1 fruit fly cellular context compared by ENCODE assay signal in the genomic region with DNA sequence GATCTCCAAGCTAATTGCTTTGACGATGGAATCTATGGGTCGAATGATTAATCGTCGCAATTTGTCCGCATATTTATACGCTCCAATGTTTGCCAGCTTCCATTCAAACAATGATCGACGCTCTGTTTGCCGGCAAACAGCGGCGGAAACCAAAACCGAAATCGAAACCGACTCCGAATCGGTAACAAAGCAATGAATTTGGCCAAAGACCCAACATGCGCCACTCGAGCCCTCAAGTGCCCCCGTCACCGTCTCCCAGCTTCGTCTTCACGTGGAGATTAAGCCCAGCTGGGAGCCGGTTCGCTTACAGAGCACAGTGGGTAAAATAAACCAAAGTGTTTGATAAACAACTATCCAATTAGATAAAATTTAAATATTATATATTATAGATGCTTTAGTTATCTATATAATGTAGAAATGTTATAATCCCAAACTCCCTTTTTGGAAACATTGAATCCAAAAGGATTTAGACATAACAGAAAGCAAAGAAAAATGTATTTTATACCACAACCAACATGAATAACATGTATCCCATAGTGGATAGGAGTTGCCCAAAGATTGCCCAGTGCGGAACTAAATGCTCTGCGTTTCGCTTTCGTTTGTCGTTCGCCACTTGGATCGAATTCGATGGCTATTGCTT.
TF ChIP-seq lines count a peak whose summit lies in the region.

A gene (minus strand): TSS at position 51 of the 640 bp plus-strand sequence.

TF ChIP-seq in whole organism, embryonic, 481 proteins besides CTCF, POLR2A, EP300 and RAD21 (continued from another document):
- TF ChIP-seq Eip74EF (GFP tag; optimal IDR thresholded peaks at IDR 0.05; lab: Kevin White, UChicago) = peak in 1 of 2 experiments; percentile 69
- TF ChIP-seq lmd (GFP tag; IDR thresholded peaks at IDR 0.05; lab: Robert Waterston, UW) = peak; percentile 35; the same call in 1 of the 2 replicates
- TF ChIP-seq Nf-YC (tag; optimal IDR thresholded peaks at IDR 0.05; lab: Kevin White, UChicago) = peak; percentile 25
- no peak for TF ChIP-seq H2.0 (GFP tag; IDR thresholded peaks at IDR 0.05; lab: Robert Waterston, UW)
- no peak for TF ChIP-seq Hand (GFP tag; optimal IDR thresholded peaks at IDR 0.05; lab: Kevin White, UChicago)
- 0 out of 2 replicates have a peak, but pooled peaks have one; percentile 9 for TF ChIP-seq CG7372 (GFP tag; IDR thresholded peaks at IDR 0.05; lab: Robert Waterston, UW)
- no peak for TF ChIP-seq CG2875 (GFP tag; optimal IDR thresholded peaks at IDR 0.05; lab: Kevin White, UChicago)
- 0 out of 2 replicates have a peak, but pooled peaks have one; percentile 12 for TF ChIP-seq al (GFP tag; IDR thresholded peaks at IDR 0.05; lab: Robert Waterston, UW)
- TF ChIP-seq dpn (GFP tag; optimal IDR thresholded peaks at IDR 0.05; lab: Kevin White, UChicago) = peak in 1 of 2 experiments; percentile 6
- TF ChIP-seq pan (optimal IDR thresholded peaks at IDR 0.05; lab: Kevin White, UChicago) = no peak
- peak in 1 of 2 experiments; percentile 45 for TF ChIP-seq pan (GFP tag; optimal IDR thresholded peaks at IDR 0.05 in 1 of 2, IDR thresholded peaks at IDR 0.05 in 1 of 2)
- TF ChIP-seq pfk (GFP tag; optimal IDR thresholded peaks at IDR 0.05; lab: Kevin White, UChicago) = no peak
- TF ChIP-seq C15 (GFP tag; IDR thresholded peaks at IDR 0.05; lab: Robert Waterston, UW) = no peak
- peak; percentile 36 for TF ChIP-seq Fer1 (GFP tag; optimal IDR thresholded peaks at IDR 0.05; lab: Kevin White, UChicago)
- TF ChIP-seq Dek (tag; optimal IDR thresholded peaks at IDR 0.05; lab: Kevin White, UChicago) = peak; percentile 33
- TF ChIP-seq CG43689 (GFP tag; IDR thresholded peaks at IDR 0.05; lab: Robert Waterston, UW) = no peak
- no peak for TF ChIP-seq Sry-δ (GFP tag; optimal IDR thresholded peaks at IDR 0.05; lab: Kevin White, UChicago)
- TF ChIP-seq hth (optimal IDR thresholded peaks at IDR 0.05; lab: Kevin White, UChicago) = no peak
- TF ChIP-seq CG3065 (GFP tag; optimal IDR thresholded peaks at IDR 0.05; lab: Kevin White, UChicago) = no peak
- no peak for TF ChIP-seq kay (GFP tag; optimal IDR thresholded peaks at IDR 0.05; lab: Kevin White, UChicago)
- no peak for TF ChIP-seq CG3995 (GFP tag; optimal IDR thresholded peaks at IDR 0.05; lab: Kevin White, UChicago)
- TF ChIP-seq Meics (GFP tag; optimal IDR thresholded peaks at IDR 0.05; lab: Kevin White, UChicago) = peak; percentile 35
- TF ChIP-seq cg (GFP tag; optimal IDR thresholded peaks at IDR 0.05; lab: Kevin White, UChicago) = no peak
- no peak for TF ChIP-seq CG12071 (GFP tag; optimal IDR thresholded peaks at IDR 0.05; lab: Kevin White, UChicago)
- TF ChIP-seq ro (GFP tag; IDR thresholded peaks at IDR 0.05; lab: Robert Waterston, UW) = no peak
- TF ChIP-seq Sox100B (GFP tag; optimal IDR thresholded peaks at IDR 0.05; lab: Kevin White, UChicago) = no peak
- peak; percentile 31 for TF ChIP-seq CG9817 (tag; optimal IDR thresholded peaks at IDR 0.05; lab: Kevin White, UChicago)
- peak; percentile 47 for TF ChIP-seq grau (tag; optimal IDR thresholded peaks at IDR 0.05; lab: Kevin White, UChicago)
- no peak for TF ChIP-seq lilli (GFP tag; optimal IDR thresholded peaks at IDR 0.05; lab: Kevin White, UChicago)
- TF ChIP-seq CG15073 (GFP tag; optimal IDR thresholded peaks at IDR 0.05; lab: Kevin White, UChicago) = no peak
- peak; percentile 20 for TF ChIP-seq CG2712 (tag; optimal IDR thresholded peaks at IDR 0.05; lab: Kevin White, UChicago)
- TF ChIP-seq CG17361 (GFP tag; IDR thresholded peaks at IDR 0.05; lab: Robert Waterston, UW) = 0 out of 3 replicates have a peak, but pooled peaks have one; percentile 19
- TF ChIP-seq Doc3 (GFP tag; IDR thresholded peaks at IDR 0.05; lab: Robert Waterston, UW; ENCODE audit: partially characterized antibody) = no peak
- TF ChIP-seq fu2 (GFP tag; optimal IDR thresholded peaks at IDR 0.05; lab: Kevin White, UChicago) = no peak
- TF ChIP-seq abd-A (tag; optimal IDR thresholded peaks at IDR 0.05; lab: Kevin White, UChicago) = no peak
- peak; percentile 27 for TF ChIP-seq gsb-n (tag; optimal IDR thresholded peaks at IDR 0.05; lab: Kevin White, UChicago)
- peak; percentile 48; the same call in 1 of the 3 replicates for TF ChIP-seq dysf (GFP tag; IDR thresholded peaks at IDR 0.05; lab: Robert Waterston, UW)
- peak; percentile 16 for TF ChIP-seq CG12391 (tag; optimal IDR thresholded peaks at IDR 0.05; lab: Kevin White, UChicago)
- TF ChIP-seq CG7745 (tag; optimal IDR thresholded peaks at IDR 0.05; lab: Kevin White, UChicago) = no peak
- TF ChIP-seq Dip3 (GFP tag; optimal IDR thresholded peaks at IDR 0.05; lab: Kevin White, UChicago) = no peak
- no peak for TF ChIP-seq CG33213 (GFP tag; optimal IDR thresholded peaks at IDR 0.05; lab: Kevin White, UChicago)
- no peak for TF ChIP-seq fru (optimal IDR thresholded peaks at IDR 0.05; lab: Kevin White, UChicago)
- TF ChIP-seq CG6854 (GFP tag; optimal IDR thresholded peaks at IDR 0.05; lab: Kevin White, UChicago) = no peak
- TF ChIP-seq unpg (GFP tag; optimal IDR thresholded peaks at IDR 0.05; lab: Kevin White, UChicago) = peak; percentile 37
- no peak for TF ChIP-seq CG17912 (GFP tag; optimal IDR thresholded peaks at IDR 0.05; lab: Kevin White, UChicago)
- TF ChIP-seq Rfx (GFP tag; IDR thresholded peaks at IDR 0.05; lab: Robert Waterston, UW) = peak; percentile 57
- TF ChIP-seq tap (tag; optimal IDR thresholded peaks at IDR 0.05; lab: Kevin White, UChicago) = peak; percentile 1
- peak; percentile 42 for TF ChIP-seq Oli (tag; optimal IDR thresholded peaks at IDR 0.05; lab: Kevin White, UChicago)
- TF ChIP-seq Hr78 (GFP tag; optimal IDR thresholded peaks at IDR 0.05; lab: Kevin White, UChicago) = no peak
- TF ChIP-seq mam (GFP tag; optimal IDR thresholded peaks at IDR 0.05; lab: Kevin White, UChicago) = no peak
- peak; percentile 45 for TF ChIP-seq CoRest (tag; optimal IDR thresholded peaks at IDR 0.05; lab: Kevin White, UChicago)
- TF ChIP-seq disco-r (GFP tag; optimal IDR thresholded peaks at IDR 0.05; lab: Kevin White, UChicago) = no peak
- no peak for TF ChIP-seq B-H1 (GFP tag; IDR thresholded peaks at IDR 0.05; lab: Robert Waterston, UW)
- TF ChIP-seq Hmx (GFP tag; optimal IDR thresholded peaks at IDR 0.05; lab: Kevin White, UChicago) = no peak
- peak; percentile 47 for TF ChIP-seq dmrt99B (tag; optimal IDR thresholded peaks at IDR 0.05; lab: Kevin White, UChicago)
- TF ChIP-seq Ptx1 (GFP tag; IDR thresholded peaks at IDR 0.05; lab: Robert Waterston, UW) = peak; percentile 49; the same call in 1 of the 2 replicates
- TF ChIP-seq nom (GFP tag; optimal IDR thresholded peaks at IDR 0.05; lab: Kevin White, UChicago) = no peak
- TF ChIP-seq HLH54F (GFP tag; optimal IDR thresholded peaks at IDR 0.05; lab: Kevin White, UChicago) = no peak
- TF ChIP-seq Hr51 (GFP tag; optimal IDR thresholded peaks at IDR 0.05; lab: Kevin White, UChicago) = peak in 1 of 2 experiments; percentile 64
- no peak for TF ChIP-seq CG4424 (GFP tag; optimal IDR thresholded peaks at IDR 0.05; lab: Kevin White, UChicago)
- no peak for TF ChIP-seq dm (GFP tag; optimal IDR thresholded peaks at IDR 0.05; lab: Kevin White, UChicago)
- no peak for TF ChIP-seq inv (GFP tag; IDR thresholded peaks at IDR 0.05; lab: Robert Waterston, UW; ENCODE audit: partially characterized antibody)
- TF ChIP-seq trh (GFP tag; optimal IDR thresholded peaks at IDR 0.05; lab: Kevin White, UChicago) = no peak
- TF ChIP-seq CG1832 (GFP tag; optimal IDR thresholded peaks at IDR 0.05; lab: Kevin White, UChicago) = no peak
- no peak for TF ChIP-seq ttk (GFP tag; IDR thresholded peaks at IDR 0.05; lab: Robert Waterston, UW)
- no peak for TF ChIP-seq bsh (GFP tag; optimal IDR thresholded peaks at IDR 0.05; lab: Kevin White, UChicago)
- no peak for TF ChIP-seq CG32532 (GFP tag; IDR thresholded peaks at IDR 0.05; lab: Robert Waterston, UW)
- no peak for TF ChIP-seq psq (GFP tag; optimal IDR thresholded peaks at IDR 0.05; lab: Kevin White, UChicago)
- no peak for TF ChIP-seq gsb (GFP tag; IDR thresholded peaks at IDR 0.05; lab: Robert Waterston, UW)
- TF ChIP-seq CG31441 (GFP tag; IDR thresholded peaks at IDR 0.05; lab: Robert Waterston, UW) = peak; percentile 47; the same call in 1 of the 2 replicates
- no peak for TF ChIP-seq CG16779 (GFP tag; IDR thresholded peaks at IDR 0.05; lab: Robert Waterston, UW)
- TF ChIP-seq CG12942 (GFP tag; optimal IDR thresholded peaks at IDR 0.05; lab: Kevin White, UChicago) = no peak
- peak; percentile 43 for TF ChIP-seq fd3F (GFP tag; optimal IDR thresholded peaks at IDR 0.05; lab: Kevin White, UChicago)
- peak; percentile 20 for TF ChIP-seq CG17385 (GFP tag; optimal IDR thresholded peaks at IDR 0.05; lab: Kevin White, UChicago)
- TF ChIP-seq org-1 (GFP tag; optimal IDR thresholded peaks at IDR 0.05; lab: Kevin White, UChicago) = no peak
- TF ChIP-seq CG12236 (GFP tag; optimal IDR thresholded peaks at IDR 0.05; lab: Kevin White, UChicago) = no peak
- TF ChIP-seq CG11695 (GFP tag; IDR thresholded peaks at IDR 0.05; lab: Robert Waterston, UW) = peak; percentile 22; the same call in 1 of the 3 replicates
- peak; percentile 56 for TF ChIP-seq PHDP (tag; optimal IDR thresholded peaks at IDR 0.05; lab: Kevin White, UChicago)
- TF ChIP-seq CG9437 (GFP tag; optimal IDR thresholded peaks at IDR 0.05; lab: Kevin White, UChicago) = no peak
- TF ChIP-seq CHES-1-like (GFP tag; optimal IDR thresholded peaks at IDR 0.05; lab: Kevin White, UChicago) = no peak
- TF ChIP-seq sug (tag; optimal IDR thresholded peaks at IDR 0.05; lab: Kevin White, UChicago) = peak; percentile 14
- TF ChIP-seq cas (GFP tag; IDR thresholded peaks at IDR 0.05; lab: Robert Waterston, UW) = no peak
- TF ChIP-seq tna (GFP tag; IDR thresholded peaks at IDR 0.05; lab: Robert Waterston, UW; ENCODE audit: partially characterized antibody) = no peak
- TF ChIP-seq Deaf1 (tag; optimal IDR thresholded peaks at IDR 0.05; lab: Kevin White, UChicago) = peak; percentile 24
- peak; percentile 63 for TF ChIP-seq gem (tag; optimal IDR thresholded peaks at IDR 0.05; lab: Kevin White, UChicago)
- TF ChIP-seq br (optimal IDR thresholded peaks at IDR 0.05; lab: Kevin White, UChicago) = no peak
